Worm (Caenorhabditis elegans) whole organism, L4/young adult: ENCODE results near the gene sas-6.

Experiments
- W03F9.2 ChIP-seq: fragments of 150-350 bp; optimal IDR thresholded peaks from 2 replicates; lab custom pipeline; 2014; ENCODE audit warnings: missing biosample characterization, missing genetic modification characterization
- him-1 ChIP-seq: sonication (generic microtip); optimal IDR thresholded peaks from 2 replicates; lab custom pipeline; 2016; ENCODE audit warnings: missing genotype, missing genetic modification reagents, missing genetic modification characterization, missing compliant biosample characterization

ce11 chrIV:13763449-13763848 is 25.1 kb downstream of the sas-6 start:
- TF ChIP-seq W03F9.2 (tag; lab: Kevin White, UChicago) (no peak), him-1 (tag; lab: Kevin White, UChicago) (no peak)
